Worm (Caenorhabditis elegans) whole organism, L4 larva: ENCODE data around the gene unc-24.

Source experiments
- aha-1 ChIP-seq: fragments of 150-350 bp; peaks from one replicate; lab custom pipeline; 2014; ENCODE audit warnings: missing biosample characterization, missing genetic modification characterization
- ama-1 ChIP-seq: fragments of 150-350 bp; optimal IDR thresholded peaks from 2 replicates; lab custom pipeline; 2014; ENCODE audit warnings: inconsistent platforms, mixed read lengths
- arid-1 ChIP-seq: fragments of 200-800 bp; sonication (Bioruptor generic); conservative IDR thresholded peaks from 2 replicates; pipeline ENCODE4 v1.3.6; 2022; ENCODE audit warnings: missing genetic modification reagents, missing genetic modification characterization, missing compliant biosample characterization
- ces-1 ChIP-seq: fragments of 150-350 bp; sonication (generic microtip); optimal IDR thresholded peaks from 4 replicates; lab custom pipeline; 2014; ENCODE audit warnings: missing biosample characterization, missing genetic modification reagents, missing genetic modification characterization
- duxl-1 ChIP-seq: sonication (generic microtip); optimal IDR thresholded peaks from 2 replicates; lab custom pipeline; 2016; ENCODE audit warnings: mild to moderate bottlenecking, missing genetic modification characterization, moderate library complexity, missing compliant biosample characterization; ENCODE audit not compliant: poor library complexity
- egl-27 ChIP-seq: sonication (generic microtip); optimal IDR thresholded peaks from 3 replicates; lab custom pipeline; 2017; ENCODE audit warnings: missing biosample characterization, missing genetic modification reagents, missing genetic modification characterization
- jun-1 ChIP-seq: fragments of 150-350 bp; optimal IDR thresholded peaks from 2 replicates; lab custom pipeline; 2014; ENCODE audit warnings: missing biosample characterization, missing genetic modification reagents, missing genetic modification characterization
- lir-3 ChIP-seq: sonication (generic microtip); optimal IDR thresholded peaks from 2 replicates; lab custom pipeline; 2016; ENCODE audit warnings: mild to moderate bottlenecking, missing genetic modification characterization, missing compliant biosample characterization
- mxl-3 ChIP-seq: fragments of 200-800 bp; sonication (Bioruptor generic); optimal IDR thresholded peaks from 2 replicates; lab custom pipeline; 2018; ENCODE audit warnings: mild to moderate bottlenecking, missing genetic modification characterization, missing compliant biosample characterization
- nhr-111 ChIP-seq: fragments of 200-800 bp; sonication (Bioruptor generic); optimal IDR thresholded peaks from 2 replicates; lab custom pipeline; 2018; ENCODE audit warnings: mild to moderate bottlenecking, missing genetic modification characterization, missing compliant biosample characterization
- nhr-77 ChIP-seq: fragments of 150-350 bp; optimal IDR thresholded peaks from 2 replicates; lab custom pipeline; 2014; ENCODE audit warnings: missing biosample characterization, missing genetic modification characterization
- pqm-1 ChIP-seq: sonication (generic microtip); optimal IDR thresholded peaks from 2 replicates; lab custom pipeline; 2017; ENCODE audit warnings: missing biosample characterization, missing genetic modification characterization
- skn-1 ChIP-seq: fragments of 150-350 bp; optimal IDR thresholded peaks from 2 replicates; lab custom pipeline; 2014; ENCODE audit warnings: missing biosample characterization, missing genetic modification characterization

- no peak for TF ChIP-seq mxl-3 (GFP tag; lab: Kevin White, UChicago)
- no peak for TF ChIP-seq duxl-1 (tag; lab: Kevin White, UChicago)
- TF ChIP-seq aha-1 (tag; lab: Kevin White, UChicago): no peak
- TF ChIP-seq ces-1 (GFP tag; lab: Kevin White, UChicago): no peak
- TF ChIP-seq skn-1 (tag; lab: Kevin White, UChicago): no peak
- TF ChIP-seq nhr-77 (tag; lab: Kevin White, UChicago): no peak
- TF ChIP-seq ama-1: no peak
- TF ChIP-seq lir-3 (tag; lab: Kevin White, UChicago): no peak
- TF ChIP-seq pqm-1: no peak
- no peak for TF ChIP-seq nhr-111 (GFP tag; lab: Kevin White, UChicago)
- no peak for TF ChIP-seq jun-1 (tag; lab: Kevin White, UChicago)
- no peak for TF ChIP-seq arid-1
- TF ChIP-seq egl-27 (tag; lab: Kevin White, UChicago): no peak
Measured at ce11 chrIV:7931873-7932272, 47.8 kb upstream of the unc-24 start.
